Worm (Caenorhabditis elegans): Measurements from ENCODE around the gene nhr-36.

- TF ChIP-seq mep-1 (tag; optimal IDR thresholded peaks at IDR 0.05) (no peak), nhr-237 (tag; optimal IDR thresholded peaks at IDR 0.05) (no peak), mdl-1 (tag; optimal IDR thresholded peaks at IDR 0.05) (no peak), lin-15B (tag; optimal IDR thresholded peaks at IDR 0.05) (no peak), sox-4 (tag; optimal IDR thresholded peaks at IDR 0.05) (no peak), ceh-88 (GFP tag; IDR thresholded peaks at IDR 0.05) (no peak), lin-39 (tag; optimal IDR thresholded peaks at IDR 0.05) (no peak), ama-1 (optimal IDR thresholded peaks at IDR 0.05) (no peak), fkh-4 (tag; optimal IDR thresholded peaks at IDR 0.05; ENCODE audit: borderline replicate concordance) (no peak), blmp-1 (tag; optimal IDR thresholded peaks at IDR 0.05) (no peak), nhr-90 (tag; optimal IDR thresholded peaks at IDR 0.05; ENCODE audit: poor library complexity) (no peak), nhr-77 (tag; optimal IDR thresholded peaks at IDR 0.05) (no peak)
These were observed 15.1 kb downstream of the nhr-36 start, which contains the start of gene aat-2 for ce11 chrV:9246260-9246659.
